Worm (Caenorhabditis elegans) whole organism, young adult: ENCODE measurements around the gene gei-15.

Experiments
- Y95B8A.8 ChIP-seq: fragments of 200-800 bp; sonication (Bioruptor generic); IDR thresholded peaks from 2 replicates; pipeline ENCODE4 v1.3.6; 2022; ENCODE audit warnings: missing genetic modification reagents, missing genetic modification characterization, missing compliant biosample characterization
- dpl-1 ChIP-seq: fragments of 150-350 bp; optimal IDR thresholded peaks from 2 replicates; lab custom pipeline; 2014; ENCODE audit warnings: missing biosample characterization, missing genetic modification reagents, missing genetic modification characterization
- snpc-4 ChIP-seq, 5 experiments: fragments of 150-350 bp in 1 of 5; sonication (generic microtip) in 4 of 5; optimal IDR thresholded peaks; 2 replicates each; lab custom pipeline; 2014 to 2018; ENCODE audit warnings: missing genetic modification characterization in 5 of 5, missing biosample characterization in 3 of 5, antibody characterized with exemption in 2 of 5, mild to moderate bottlenecking in 2 of 5, missing compliant biosample characterization in 2 of 5, missing genotype in 2 of 5, moderate library complexity in 2 of 5, missing genetic modification reagents in 1 of 5

DNA sequence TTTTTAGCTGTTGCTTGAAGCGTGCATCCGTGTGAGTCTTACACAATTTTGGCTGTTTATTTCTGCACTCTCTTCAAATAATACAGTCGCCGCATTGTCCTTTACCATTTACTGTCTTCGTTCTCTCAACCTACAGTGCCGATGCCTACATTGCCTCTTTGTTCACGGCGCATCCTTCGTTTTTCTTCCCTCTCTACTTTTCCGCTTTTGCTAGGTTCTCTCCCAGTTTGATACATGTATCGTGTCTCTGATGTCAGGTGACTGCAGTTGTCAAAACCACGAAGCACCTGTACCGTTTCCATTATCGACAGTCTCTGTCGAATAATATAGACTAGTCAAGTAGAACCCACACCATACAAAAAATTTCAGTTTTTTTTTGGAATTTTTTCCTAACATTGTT lies 14.4 kb downstream of the gei-15 start:
- TF ChIP-seq snpc-4 (GFP tag; optimal IDR thresholded peaks at IDR 0.05; lab: Kevin White, UChicago) (no peak), snpc-4 (tag; optimal IDR thresholded peaks at IDR 0.05; lab: Kevin White, UChicago) (no peak), dpl-1 (GFP tag; lab: Kevin White, UChicago) (no peak), Y95B8A.8 (GFP tag; lab: Robert Waterston, UW) (no peak)
